Fruit fly (Drosophila melanogaster) whole organism, adult: ENCODE measurements around the gene Tbc1d15-17.
A peak's percentile ranks its signal among the peaks of the same experiment; 100 is the strongest.

Experiments used
- CG11617 ChIP-seq: fragments of 200-800 bp; sonication (Bioruptor generic); optimal IDR thresholded peaks from 2 replicates; lab custom pipeline; 2017; ENCODE audit warnings: mild to moderate bottlenecking, missing biosample characterization, missing genetic modification reagents, missing genetic modification characterization
- CG12768 ChIP-seq: fragments of 200-800 bp; sonication (Bioruptor generic); optimal IDR thresholded peaks from 2 replicates; lab custom pipeline; 2017; ENCODE audit warnings: missing biosample characterization, missing genetic modification characterization, mild to moderate bottlenecking, moderate library complexity, missing genetic modification reagents
- CG14711 ChIP-seq: fragments of 200-800 bp; sonication (Bioruptor generic); optimal IDR thresholded peaks from 2 replicates; lab custom pipeline; 2018; ENCODE audit warnings: missing biosample characterization, mild to moderate bottlenecking, missing genetic modification characterization, moderate library complexity
- CG1620 ChIP-seq: fragments of 200-800 bp; sonication (Bioruptor generic); optimal IDR thresholded peaks from 2 replicates; lab custom pipeline; 2016; ENCODE audit warnings: missing biosample characterization, missing genetic modification characterization
- CG33017 ChIP-seq: fragments of 200-800 bp; sonication (Bioruptor generic); optimal IDR thresholded peaks from 2 replicates; lab custom pipeline; 2018; ENCODE audit warnings: missing biosample characterization, mild to moderate bottlenecking, missing genetic modification characterization, moderate library complexity
- CG5204 ChIP-seq: fragments of 200-800 bp; sonication (Bioruptor generic); optimal IDR thresholded peaks from 2 replicates; lab custom pipeline; 2016; ENCODE audit warnings: missing biosample characterization, missing genetic modification characterization
- CG7045 ChIP-seq: fragments of 200-800 bp; sonication (Bioruptor generic); optimal IDR thresholded peaks from 2 replicates; lab custom pipeline; 2017; ENCODE audit warnings: missing biosample characterization, mild to moderate bottlenecking, missing genetic modification characterization
- CG7101 ChIP-seq: fragments of 200-800 bp; sonication (Bioruptor generic); optimal IDR thresholded peaks from 2 replicates; lab custom pipeline; 2018; ENCODE audit warnings: missing biosample characterization, mild to moderate bottlenecking, missing genetic modification characterization, moderate library complexity
- Clk ChIP-seq: fragments of 200-800 bp; sonication (Bioruptor generic); optimal IDR thresholded peaks from 2 replicates; lab custom pipeline; 2017; ENCODE audit warnings: missing biosample characterization, missing genetic modification characterization
- Crg-1 ChIP-seq: fragments of 200-800 bp; sonication (Bioruptor generic); optimal IDR thresholded peaks from 2 replicates; lab custom pipeline; 2016; ENCODE audit warnings: missing biosample characterization, missing genetic modification characterization
- Hr96 ChIP-seq: fragments of 200-800 bp; sonication (Bioruptor generic); optimal IDR thresholded peaks from 2 replicates; lab custom pipeline; 2016; ENCODE audit warnings: missing biosample characterization, missing genetic modification characterization
- Mnt ChIP-seq: fragments of 200-800 bp; sonication (Bioruptor generic); optimal IDR thresholded peaks from 2 replicates; lab custom pipeline; 2016; ENCODE audit warnings: missing biosample characterization, mild to moderate bottlenecking, missing genetic modification characterization
- bab1 ChIP-seq: fragments of 200-800 bp; sonication (Bioruptor generic); optimal IDR thresholded peaks from 3 replicates; lab custom pipeline; 2019; ENCODE audit warnings: missing biosample characterization, mild to moderate bottlenecking, missing genetic modification characterization, moderate library complexity
- cic ChIP-seq: fragments of 200-800 bp; sonication (Bioruptor generic); optimal IDR thresholded peaks from 2 replicates; lab custom pipeline; 2017; ENCODE audit warnings: missing biosample characterization, mild to moderate bottlenecking, missing genetic modification characterization, moderate library complexity
- cnc ChIP-seq, 2 experiments: fragments of >200 bp; optimal IDR thresholded peaks; 2 replicates each; lab custom pipeline; 2017
- kay ChIP-seq: fragments of 200-800 bp; sonication (Bioruptor generic); peaks from one replicate; lab custom pipeline; 2016; ENCODE audit warnings: missing biosample characterization, missing genetic modification characterization, borderline replicate concordance
- ovo ChIP-seq: fragments of 200-800 bp; sonication (Bioruptor generic); optimal IDR thresholded peaks from 2 replicates; lab custom pipeline; 2016; ENCODE audit warnings: missing biosample characterization, missing genetic modification characterization
- pad ChIP-seq: fragments of 200-800 bp; sonication (Bioruptor generic); optimal IDR thresholded peaks from 3 replicates; lab custom pipeline; 2017; ENCODE audit warnings: missing biosample characterization, missing genetic modification characterization, mild to moderate bottlenecking, moderate library complexity, missing genetic modification reagents
- tj ChIP-seq: fragments of 200-800 bp; sonication (Bioruptor generic); optimal IDR thresholded peaks from 3 replicates; lab custom pipeline; 2017; ENCODE audit warnings: missing biosample characterization, mild to moderate bottlenecking, missing genetic modification characterization, moderate library complexity
- toe ChIP-seq: fragments of 200-800 bp; sonication (Bioruptor generic); optimal IDR thresholded peaks from 2 replicates; lab custom pipeline; 2016; ENCODE audit warnings: missing biosample characterization, missing genetic modification characterization

Tbc1d15-17 gene

DNA sequence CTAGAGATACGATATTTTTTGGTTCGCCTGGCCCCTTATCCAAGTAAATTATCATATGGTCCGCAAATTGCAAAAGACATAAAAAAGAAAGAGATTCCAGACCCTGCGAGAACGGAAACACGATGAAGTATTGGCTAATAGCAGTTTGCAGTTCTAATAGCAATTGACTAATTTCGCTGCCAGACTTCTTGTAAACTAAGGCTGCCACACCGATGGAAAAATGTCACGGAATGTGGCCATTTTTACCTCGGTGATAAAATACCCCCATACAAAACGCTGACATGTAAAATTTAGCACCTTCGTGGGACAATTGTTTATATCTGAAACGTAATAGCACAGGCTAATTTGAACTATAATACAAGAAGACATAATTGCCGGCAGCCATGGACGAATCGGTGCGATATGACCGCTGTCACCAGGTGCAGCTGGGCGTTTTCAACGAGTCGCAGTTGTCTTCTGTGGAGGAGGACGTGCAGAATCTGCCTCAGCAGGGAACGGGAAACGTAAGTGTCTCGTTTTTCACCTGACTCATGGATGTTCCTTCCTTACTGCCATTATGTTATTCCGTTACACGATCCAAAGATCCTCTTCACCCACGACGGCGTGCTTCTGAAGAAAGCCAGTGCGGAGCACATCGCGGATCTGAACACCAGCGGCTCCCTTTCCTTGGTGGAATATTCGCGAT lies at the start of gene Tbc1d15-17, which contains the start of gene CG11617:
Tbc1d15-17 (plus strand) TSS at position 51 of the 685 bp plus-strand sequence.
CG11617 (minus strand) TSS at position 169 of the 685 bp plus-strand sequence.
- TF ChIP-seq bab1 (GFP tag; lab: Kevin White, UChicago), result peak; percentile 68
- peak; percentile 64 for TF ChIP-seq CG11617
- peak; percentile 1 for TF ChIP-seq CG7101 (tag; lab: Kevin White, UChicago)
- peak; percentile 99 for TF ChIP-seq tj (GFP tag; lab: Kevin White, UChicago)
- TF ChIP-seq kay (GFP tag; lab: Kevin White, UChicago), result no peak
- no peak for TF ChIP-seq CG14711
- peak; percentile 14 for TF ChIP-seq pad (GFP tag; lab: Kevin White, UChicago)
- TF ChIP-seq CG1620 (GFP tag; lab: Kevin White, UChicago), result peak; percentile 40
- peak; percentile 35 for TF ChIP-seq cic (GFP tag; lab: Kevin White, UChicago)
- TF ChIP-seq Mnt (GFP tag; lab: Kevin White, UChicago), result no peak

DNA sequence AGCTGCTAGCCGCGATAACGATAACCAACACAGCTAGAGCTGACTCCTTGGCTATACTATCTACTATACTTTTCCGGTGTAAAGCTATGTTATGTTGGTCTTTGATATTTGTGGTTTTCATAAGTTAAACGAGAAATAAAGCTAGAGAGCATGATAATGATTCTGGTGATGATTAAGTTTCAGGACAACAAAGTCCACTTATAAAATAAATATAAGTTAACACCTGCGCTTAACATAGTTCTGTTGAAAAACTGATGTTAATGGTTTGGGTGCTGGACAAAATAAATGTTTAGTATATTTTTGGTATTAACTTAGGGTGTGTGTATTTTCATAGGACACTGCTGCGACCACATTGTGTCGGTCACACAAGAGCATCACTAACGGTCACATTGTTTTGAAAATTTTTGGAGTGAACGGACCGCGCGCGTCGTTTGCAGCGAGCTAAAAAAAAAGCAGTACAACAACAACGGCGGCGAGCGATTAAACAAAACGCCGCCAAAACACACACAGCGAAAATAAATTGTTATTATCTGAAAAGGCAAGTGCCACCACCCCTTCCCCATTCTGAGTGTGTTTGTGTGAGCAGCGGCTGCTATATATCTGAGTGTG lies 48.2 kb upstream of the Tbc1d15-17 start, which contains the start of the genes CG33635 and spen:
CG33635 (minus strand) TSS at position 16 of the 609 bp plus-strand sequence.
spen (plus strand) TSS at position 384 of the 609 bp plus-strand sequence.
- TF ChIP-seq CG7101 (tag; lab: Kevin White, UChicago), result peak; percentile 66
- no peak for TF ChIP-seq kay (GFP tag; lab: Kevin White, UChicago)
- peak; percentile 58 for TF ChIP-seq pad (GFP tag; lab: Kevin White, UChicago)
- peak; percentile 84 for TF ChIP-seq CG12768
- TF ChIP-seq CG33017 (tag; lab: Kevin White, UChicago), result peak; percentile 73
- TF ChIP-seq CG11617, result peak; percentile 74
- peak; percentile 57 for TF ChIP-seq CG7045 (GFP tag; lab: Kevin White, UChicago)
- TF ChIP-seq CG14711, result peak; percentile 70
- TF ChIP-seq cnc (optimal IDR thresholded peaks at IDR 0.05; lab: Kevin White, UChicago), result no peak
- no peak for TF ChIP-seq toe (GFP tag; lab: Kevin White, UChicago)
- TF ChIP-seq tj (GFP tag; lab: Kevin White, UChicago), result peak; percentile 94
- peak; percentile 78 for TF ChIP-seq Clk (GFP tag; lab: Kevin White, UChicago)
- TF ChIP-seq Mnt (GFP tag; lab: Kevin White, UChicago), result peak; percentile 84
- peak; percentile 28 for TF ChIP-seq CG1620 (GFP tag; lab: Kevin White, UChicago)
- TF ChIP-seq ovo (GFP tag; lab: Kevin White, UChicago), result peak; percentile 45
- peak; percentile 79 for TF ChIP-seq bab1 (GFP tag; lab: Kevin White, UChicago)
- TF ChIP-seq Crg-1 (GFP tag; lab: Kevin White, UChicago), result peak; percentile 31
- peak; percentile 92 for TF ChIP-seq cic (GFP tag; lab: Kevin White, UChicago)
- no peak for TF ChIP-seq CG5204 (GFP tag; lab: Kevin White, UChicago)
- peak; percentile 50 for TF ChIP-seq Hr96

DNA sequence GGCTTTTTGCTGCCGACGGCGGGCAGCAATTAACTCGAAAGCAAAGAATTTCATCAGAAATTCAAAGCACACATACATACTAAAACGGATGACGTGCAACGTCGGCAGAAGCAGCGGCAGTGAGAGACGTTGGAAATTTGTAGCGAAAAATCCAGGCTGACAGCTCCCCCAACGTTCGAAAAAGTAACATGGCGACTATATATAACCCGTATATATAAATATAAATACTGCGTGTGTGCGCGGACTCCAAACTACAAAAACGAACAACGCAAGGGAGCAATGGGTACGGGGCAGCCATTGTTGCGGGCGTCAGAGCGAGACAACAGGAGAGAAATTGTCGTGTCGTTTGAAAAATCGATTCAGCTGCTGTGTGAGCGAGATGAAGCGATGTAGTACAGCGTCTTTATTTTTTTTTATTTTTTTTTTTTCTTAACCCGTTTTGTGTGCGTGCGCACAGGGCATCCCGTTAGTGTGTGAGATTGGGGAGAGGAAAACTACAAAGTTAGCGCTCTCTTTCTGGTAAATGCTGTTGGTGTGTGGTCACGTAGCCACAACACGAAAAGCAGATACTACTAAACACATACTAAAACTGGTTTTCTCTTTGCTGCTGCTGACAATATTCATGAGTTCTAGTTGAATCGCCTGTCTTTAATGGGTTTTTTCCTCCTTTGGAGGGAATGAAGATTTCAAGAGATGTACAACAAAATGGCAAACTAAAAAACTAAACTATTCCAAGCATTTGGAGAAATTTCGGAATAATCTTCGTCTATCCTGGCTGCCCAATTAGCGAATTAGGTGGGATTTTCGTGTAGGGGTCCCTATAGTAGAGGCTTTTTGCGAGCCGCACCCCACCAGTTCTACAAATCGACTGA lies 46.2 kb upstream of the Tbc1d15-17 start:
- peak; percentile 95 for TF ChIP-seq CG5204 (GFP tag; lab: Kevin White, UChicago)
- TF ChIP-seq CG12768, result peak; percentile 97
- peak; percentile 52 for TF ChIP-seq CG14711
- peak; percentile 88 for TF ChIP-seq pad (GFP tag; lab: Kevin White, UChicago)
- peak; percentile 88 for TF ChIP-seq Hr96
- peak; percentile 76 for TF ChIP-seq CG7101 (tag; lab: Kevin White, UChicago)
- peak; percentile 96 for TF ChIP-seq CG7045 (GFP tag; lab: Kevin White, UChicago)
- TF ChIP-seq tj (GFP tag; lab: Kevin White, UChicago), result peak; percentile 97
- peak; percentile 93 for TF ChIP-seq bab1 (GFP tag; lab: Kevin White, UChicago)
- TF ChIP-seq Crg-1 (GFP tag; lab: Kevin White, UChicago), result peak; percentile 38
- TF ChIP-seq CG1620 (GFP tag; lab: Kevin White, UChicago), result peak; percentile 50
- TF ChIP-seq Mnt (GFP tag; lab: Kevin White, UChicago), result peak; percentile 94
- peak; percentile 99 for TF ChIP-seq toe (GFP tag; lab: Kevin White, UChicago)
- TF ChIP-seq ovo (GFP tag; lab: Kevin White, UChicago), result peak; percentile 100
- TF ChIP-seq kay (GFP tag; lab: Kevin White, UChicago), result peak; percentile 100
- peak; percentile 99 for TF ChIP-seq Clk (GFP tag; lab: Kevin White, UChicago)
- TF ChIP-seq cnc (optimal IDR thresholded peaks at IDR 0.05; lab: Kevin White, UChicago), result no peak
- TF ChIP-seq cic (GFP tag; lab: Kevin White, UChicago), result peak; percentile 99
- TF ChIP-seq CG11617, result peak; percentile 97
- TF ChIP-seq CG33017 (tag; lab: Kevin White, UChicago), result peak; percentile 93

DNA sequence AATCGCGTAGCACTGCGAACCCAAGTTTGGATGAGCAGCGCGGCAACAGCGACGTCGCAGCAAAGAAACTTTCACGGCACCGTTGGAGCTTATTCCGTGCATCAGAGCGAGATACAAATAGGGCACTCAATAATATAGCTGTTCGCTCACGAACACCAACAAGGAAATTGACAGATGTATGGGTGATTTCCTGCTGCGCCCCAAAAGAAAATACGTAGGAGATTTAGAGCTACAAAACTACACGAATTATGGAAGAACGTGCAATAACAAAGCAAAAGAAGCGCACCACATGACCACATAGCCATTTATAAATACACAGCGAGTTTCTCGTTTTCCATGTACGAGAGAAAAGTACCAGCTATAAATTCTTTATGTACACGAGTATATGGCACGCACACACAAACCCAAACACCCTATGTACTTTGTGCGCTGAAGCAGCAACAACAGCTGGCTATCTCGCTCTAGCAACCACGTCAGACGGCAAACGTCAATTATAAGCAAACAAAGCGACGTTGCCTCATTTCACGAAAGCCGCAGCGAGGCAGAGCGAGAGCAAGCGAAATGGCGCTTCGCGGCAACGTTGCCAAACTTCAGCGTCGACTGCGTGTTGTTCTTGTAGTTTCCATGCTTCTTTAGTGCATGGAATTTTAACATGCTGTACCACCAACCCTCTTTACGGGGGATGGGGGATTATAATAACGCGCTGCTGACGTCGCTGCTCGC lies 45.4 kb upstream of the Tbc1d15-17 start:
- TF ChIP-seq Hr96, result peak; percentile 88
- TF ChIP-seq CG33017 (tag; lab: Kevin White, UChicago), result peak; percentile 82
- no peak for TF ChIP-seq cnc (optimal IDR thresholded peaks at IDR 0.05; lab: Kevin White, UChicago)
- TF ChIP-seq CG7101 (tag; lab: Kevin White, UChicago), result peak; percentile 88
- TF ChIP-seq Crg-1 (GFP tag; lab: Kevin White, UChicago), result peak; percentile 67
- TF ChIP-seq pad (GFP tag; lab: Kevin White, UChicago), result peak; percentile 75
- peak; percentile 97 for TF ChIP-seq Clk (GFP tag; lab: Kevin White, UChicago)
- TF ChIP-seq CG14711, result peak; percentile 65
- TF ChIP-seq CG12768, result peak; percentile 83
- TF ChIP-seq kay (GFP tag; lab: Kevin White, UChicago), result peak; percentile 100
- TF ChIP-seq Mnt (GFP tag; lab: Kevin White, UChicago), result peak; percentile 89
- TF ChIP-seq CG5204 (GFP tag; lab: Kevin White, UChicago), result peak; percentile 45
- TF ChIP-seq ovo (GFP tag; lab: Kevin White, UChicago), result peak; percentile 96
- TF ChIP-seq CG11617, result peak; percentile 80
- peak; percentile 76 for TF ChIP-seq CG7045 (GFP tag; lab: Kevin White, UChicago)
- peak; percentile 86 for TF ChIP-seq tj (GFP tag; lab: Kevin White, UChicago)
- peak; percentile 97 for TF ChIP-seq bab1 (GFP tag; lab: Kevin White, UChicago)
- peak; percentile 94 for TF ChIP-seq toe (GFP tag; lab: Kevin White, UChicago)
- peak; percentile 98 for TF ChIP-seq cic (GFP tag; lab: Kevin White, UChicago)
- TF ChIP-seq CG1620 (GFP tag; lab: Kevin White, UChicago), result no peak
